Worm (Caenorhabditis elegans): ENCODE results near the gene C45B11.8.

DNA sequence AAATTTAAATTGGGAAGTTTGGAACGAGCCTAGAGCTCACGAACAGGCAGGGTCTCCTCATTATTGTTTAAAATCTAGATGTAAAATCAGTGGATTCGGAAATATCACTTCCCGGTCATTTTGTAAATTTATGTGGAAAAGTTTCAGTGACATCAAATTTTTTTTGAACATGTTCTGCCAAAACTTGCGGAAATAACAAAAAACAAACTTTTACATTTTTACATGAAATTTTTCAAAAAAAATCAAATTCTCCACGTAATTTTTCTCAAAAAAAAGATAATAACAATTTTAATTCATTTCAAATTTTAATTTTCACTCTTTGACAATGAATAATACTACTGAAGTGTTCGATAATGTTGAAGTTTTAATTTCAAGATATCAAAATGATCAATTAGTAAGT lies 926 bp downstream of the C45B11.8 start, which contains the start of gene C45B11.5:
- TF ChIP-seq zip-5 (tag; optimal IDR thresholded peaks at IDR 0.05) (no peak), pqm-1 (tag; optimal IDR thresholded peaks at IDR 0.05) (no peak), ceh-6 (GFP tag; optimal IDR thresholded peaks at IDR 0.05) (no peak), rnt-1 (tag; optimal IDR thresholded peaks at IDR 0.05) (no peak), hlh-30 (tag; optimal IDR thresholded peaks at IDR 0.05; ENCODE audit: insufficient read depth) (no peak), ceh-2 (tag; optimal IDR thresholded peaks at IDR 0.05) (no peak)
